In the genomic region with DNA sequence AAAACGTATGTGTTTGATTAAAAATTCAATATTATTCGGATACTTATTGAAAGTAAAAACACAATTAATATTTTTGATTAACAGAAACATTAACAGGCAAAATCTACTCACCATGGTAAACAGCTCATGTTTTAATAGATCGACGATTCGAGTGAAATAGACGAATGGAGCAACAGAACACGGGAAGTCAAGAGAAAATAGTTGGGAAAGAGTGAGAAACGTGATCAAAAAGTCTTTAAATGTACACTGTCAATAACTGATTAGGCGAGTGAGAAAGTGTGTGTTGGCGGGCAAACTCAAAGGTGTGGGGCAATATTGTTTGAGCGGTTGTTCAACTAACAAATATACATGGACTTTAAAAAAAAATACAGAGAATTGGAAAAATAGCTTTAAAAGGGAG, we compare ENCODE assay signal across 4 worm cellular contexts.
TF ChIP-seq lines count a peak whose summit lies in the region.

A gene (minus strand): TSS at position 262 of the 400 bp plus-strand sequence.

TF ChIP-seq in whole organism, L2 larva, 48 proteins besides CTCF, POLR2A, EP300 and RAD21:
- TF ChIP-seq ztf-1 (GFP tag; conservative IDR thresholded peaks at IDR 0.05; lab: Robert Waterston, UW) (no peak), crh-2 (tag; optimal IDR thresholded peaks at IDR 0.05; lab: Kevin White, UChicago) (no peak), elt-3 (tag; optimal IDR thresholded peaks at IDR 0.05; lab: Kevin White, UChicago) (no peak), dmd-4 (tag; optimal IDR thresholded peaks at IDR 0.05; lab: Kevin White, UChicago) (no peak), nhr-6 (tag; optimal IDR thresholded peaks at IDR 0.05; lab: Kevin White, UChicago) (no peak), nhr-10 (tag; optimal IDR thresholded peaks at IDR 0.05; lab: Kevin White, UChicago) (no peak), fos-1 (tag; optimal IDR thresholded peaks at IDR 0.05; lab: Kevin White, UChicago) (peak; percentile 54), ZK546.5 (tag; optimal IDR thresholded peaks at IDR 0.05; lab: Kevin White, UChicago) (no peak)

TF ChIP-seq in whole organism, L3 larva, 47 proteins besides CTCF, POLR2A, EP300 and RAD21:
- TF ChIP-seq ama-1 (optimal IDR thresholded peaks at IDR 0.05; lab: Kevin White, UChicago): no peak
- no peak for TF ChIP-seq R02D3.7 (tag; optimal IDR thresholded peaks at IDR 0.05; lab: Kevin White, UChicago)
- TF ChIP-seq mml-1 (tag; optimal IDR thresholded peaks at IDR 0.05; lab: Kevin White, UChicago): no peak
- no peak for TF ChIP-seq unc-62 (GFP tag; optimal IDR thresholded peaks at IDR 0.05; lab: Kevin White, UChicago)
- no peak for TF ChIP-seq zag-1 (tag; optimal IDR thresholded peaks at IDR 0.05; lab: Kevin White, UChicago)
- TF ChIP-seq unc-39 (tag; optimal IDR thresholded peaks at IDR 0.05; lab: Kevin White, UChicago): no peak
- TF ChIP-seq eor-1 (tag; optimal IDR thresholded peaks at IDR 0.05; lab: Kevin White, UChicago): no peak
- no peak for TF ChIP-seq nhr-67 (tag; optimal IDR thresholded peaks at IDR 0.05; lab: Kevin White, UChicago)
- no peak for TF ChIP-seq snpc-4 (tag; optimal IDR thresholded peaks at IDR 0.05; lab: Kevin White, UChicago)
- TF ChIP-seq elt-2 (tag; optimal IDR thresholded peaks at IDR 0.05; lab: Kevin White, UChicago): peak; percentile 44
- no peak for TF ChIP-seq nhr-237 (tag; optimal IDR thresholded peaks at IDR 0.05; lab: Kevin White, UChicago)
- TF ChIP-seq hmg-11 (tag; optimal IDR thresholded peaks at IDR 0.05; lab: Kevin White, UChicago): no peak
- no peak for TF ChIP-seq lin-15B (tag; optimal IDR thresholded peaks at IDR 0.05; lab: Kevin White, UChicago)
- TF ChIP-seq skn-1 (tag; optimal IDR thresholded peaks at IDR 0.05; lab: Kevin White, UChicago): no peak
- no peak for TF ChIP-seq nfya-1 (tag; optimal IDR thresholded peaks at IDR 0.05; lab: Kevin White, UChicago; ENCODE audit: insufficient read depth)
- TF ChIP-seq elt-1 (tag; optimal IDR thresholded peaks at IDR 0.05; lab: Kevin White, UChicago): no peak
- TF ChIP-seq lin-39 (tag; optimal IDR thresholded peaks at IDR 0.05; lab: Kevin White, UChicago): no peak
- TF ChIP-seq nhr-11 (tag; optimal IDR thresholded peaks at IDR 0.05; lab: Kevin White, UChicago): no peak
- no peak for TF ChIP-seq ceh-16 (tag; optimal IDR thresholded peaks at IDR 0.05; lab: Kevin White, UChicago)
- TF ChIP-seq mdl-1 (tag; optimal IDR thresholded peaks at IDR 0.05; lab: Kevin White, UChicago): no peak
- no peak for TF ChIP-seq lsy-12 (tag; optimal IDR thresholded peaks at IDR 0.05; lab: Kevin White, UChicago)
- no peak for TF ChIP-seq sea-2 (GFP tag; optimal IDR thresholded peaks at IDR 0.05; lab: Kevin White, UChicago)
- TF ChIP-seq pha-4 (tag; optimal IDR thresholded peaks at IDR 0.05; lab: Kevin White, UChicago): peak; percentile 72
- TF ChIP-seq egl-27 (tag; optimal IDR thresholded peaks at IDR 0.05; lab: Kevin White, UChicago): no peak
- no peak for TF ChIP-seq nhr-28 (tag; optimal IDR thresholded peaks at IDR 0.05; lab: Kevin White, UChicago)
- TF ChIP-seq pqm-1 (tag; optimal IDR thresholded peaks at IDR 0.05; lab: Kevin White, UChicago): peak; percentile 33

TF ChIP-seq in whole organism, L4 larva, 104 proteins besides CTCF, POLR2A, EP300 and RAD21:
- TF ChIP-seq daf-16 (GFP tag; optimal IDR thresholded peaks at IDR 0.05; lab: Kevin White, UChicago) (no peak), daf-16 (tag; optimal IDR thresholded peaks at IDR 0.05; lab: Kevin White, UChicago) (peak; percentile 98), aha-1 (tag; lab: Kevin White, UChicago) (peak; percentile 6), lin-38 (GFP tag; IDR thresholded peaks at IDR 0.05; lab: Robert Waterston, UW) (no peak), nhr-28 (tag; optimal IDR thresholded peaks at IDR 0.05; lab: Kevin White, UChicago) (peak; percentile 29), dve-1 (tag; optimal IDR thresholded peaks at IDR 0.05; lab: Kevin White, UChicago; ENCODE audit: insufficient read depth) (peak; percentile 4), hlh-30 (tag; optimal IDR thresholded peaks at IDR 0.05; lab: Kevin White, UChicago; ENCODE audit: insufficient read depth) (peak; percentile 37), nhr-77 (tag; optimal IDR thresholded peaks at IDR 0.05; lab: Kevin White, UChicago) (peak; percentile 18), hlh-11 (tag; optimal IDR thresholded peaks at IDR 0.05; lab: Kevin White, UChicago) (peak; percentile 33), nhr-10 (tag; optimal IDR thresholded peaks at IDR 0.05; lab: Kevin White, UChicago) (no peak), madf-9 (GFP tag; conservative IDR thresholded peaks at IDR 0.05; lab: Robert Waterston, UW) (no peak), dmd-6 (GFP tag; IDR thresholded peaks at IDR 0.05; lab: Robert Waterston, UW) (peak; percentile 20; the same call in 1 of the 2 replicates), lin-13 (GFP tag; optimal IDR thresholded peaks at IDR 0.05; lab: Kevin White, UChicago) (no peak), F37D6.2 (tag; optimal IDR thresholded peaks at IDR 0.05; lab: Kevin White, UChicago) (no peak), pqm-1 (tag; optimal IDR thresholded peaks at IDR 0.05; lab: Kevin White, UChicago) (peak; percentile 43), nhr-25 (tag; optimal IDR thresholded peaks at IDR 0.05; lab: Kevin White, UChicago; ENCODE audit: borderline replicate concordance, insufficient read depth) (no peak), gei-8 (GFP tag; optimal IDR thresholded peaks at IDR 0.05; lab: Kevin White, UChicago) (no peak), madf-5 (GFP tag; IDR thresholded peaks at IDR 0.05; lab: Robert Waterston, UW) (no peak), lin-29 (GFP tag; IDR thresholded peaks at IDR 0.05; lab: Robert Waterston, UW) (no peak)

TF ChIP-seq in whole organism, young adult, 124 proteins besides CTCF, POLR2A, EP300 and RAD21:
- TF ChIP-seq bed-2 (GFP tag; IDR thresholded peaks at IDR 0.05; lab: Robert Waterston, UW) (no peak), nhr-80 (tag; optimal IDR thresholded peaks at IDR 0.05; lab: Kevin White, UChicago) (peak; percentile 74), unc-62 (GFP tag; optimal IDR thresholded peaks at IDR 0.05; lab: Kevin White, UChicago) (no peak)
